Fruit fly (Drosophila melanogaster) whole organism, embryonic: Measurements from ENCODE around the gene Wdfy2.

Experiments
- B-H1 ChIP-seq: fragments of 200-800 bp; sonication (Bioruptor generic); IDR thresholded peaks from 3 replicates; pipeline ENCODE4 v1.3.6; 2022; ENCODE audit warnings: missing biosample characterization, missing genetic modification characterization
- B-H2 ChIP-seq: fragments of 200-800 bp; sonication (Bioruptor generic); optimal IDR thresholded peaks from 2 replicates; lab custom pipeline; 2018; ENCODE audit warnings: missing biosample characterization, mild to moderate bottlenecking, missing genetic modification characterization
- CG10209 ChIP-seq: fragments of 200-800 bp; sonication (Bioruptor generic); optimal IDR thresholded peaks from 3 replicates; lab custom pipeline; 2017; ENCODE audit warnings: missing biosample characterization, mild to moderate bottlenecking, missing genetic modification characterization, missing genetic modification reagents
- CG1024 ChIP-seq: fragments of 200-800 bp; sonication (Bioruptor generic); IDR thresholded peaks from 2 replicates; pipeline ENCODE4 v1.3.6; 2022; ENCODE audit warnings: missing biosample characterization, missing genetic modification characterization
- CG11085 ChIP-seq: fragments of 200-800 bp; sonication (Bioruptor generic); IDR thresholded peaks from 2 replicates; pipeline ENCODE4 v1.3.6; 2022; ENCODE audit warnings: missing biosample characterization, missing genetic modification characterization
- CG13894 ChIP-seq: fragments of 200-800 bp; sonication (Bioruptor generic); optimal IDR thresholded peaks from 3 replicates; lab custom pipeline; 2018; ENCODE audit warnings: missing biosample characterization, mild to moderate bottlenecking, missing genetic modification characterization, moderate library complexity
- CG15269 ChIP-seq: fragments of 200-800 bp; sonication (Bioruptor generic); optimal IDR thresholded peaks from 2 replicates; lab custom pipeline; 2018; ENCODE audit warnings: missing biosample characterization, mild to moderate bottlenecking, missing genetic modification characterization, moderate library complexity
- CG17361 ChIP-seq: fragments of 200-800 bp; sonication (Bioruptor generic); IDR thresholded peaks from 3 replicates; pipeline ENCODE4 v1.3.6; 2022; ENCODE audit warnings: missing biosample characterization, missing genetic modification characterization
- CG18262 ChIP-seq: fragments of 200-800 bp; optimal IDR thresholded peaks from 3 replicates; lab custom pipeline; 2019; ENCODE audit warnings: missing biosample characterization, mild to moderate bottlenecking, missing genetic modification characterization, moderate library complexity
- CG18599 ChIP-seq: fragments of 200-800 bp; sonication (Bioruptor generic); optimal IDR thresholded peaks from 3 replicates; lab custom pipeline; 2017; ENCODE audit warnings: missing biosample characterization, missing genetic modification characterization, mild to moderate bottlenecking, moderate library complexity, missing genetic modification reagents
- CG30403 ChIP-seq: fragments of 200-800 bp; sonication (Bioruptor generic); optimal IDR thresholded peaks from 3 replicates; lab custom pipeline; 2016; ENCODE audit warnings: missing biosample characterization, missing genetic modification characterization
- CG32532 ChIP-seq: fragments of 200-800 bp; sonication (Bioruptor generic); IDR thresholded peaks from 2 replicates; pipeline ENCODE4 v1.3.6; 2022; ENCODE audit warnings: missing biosample characterization, missing genetic modification characterization
- CG3407 ChIP-seq: fragments of 200-800 bp; sonication (Bioruptor generic); optimal IDR thresholded peaks from 2 replicates; lab custom pipeline; 2018; ENCODE audit warnings: missing biosample characterization, mild to moderate bottlenecking, missing genetic modification characterization
- CG4617 ChIP-seq: fragments of 200-800 bp; sonication (Bioruptor generic); optimal IDR thresholded peaks from 3 replicates; lab custom pipeline; 2016; ENCODE audit warnings: missing biosample characterization, missing genetic modification characterization, borderline replicate concordance
- CG5953 ChIP-seq: fragments of 200-800 bp; sonication (Bioruptor generic); IDR thresholded peaks from 2 replicates; pipeline ENCODE4 v1.3.6; 2022; ENCODE audit warnings: missing biosample characterization, missing genetic modification characterization
- CG7786 ChIP-seq: fragments of 200-800 bp; sonication (Bioruptor generic); optimal IDR thresholded peaks from 2 replicates; lab custom pipeline; 2016; ENCODE audit warnings: missing biosample characterization, missing genetic modification characterization
- CG9727 ChIP-seq: fragments of 200-800 bp; sonication (Bioruptor generic); optimal IDR thresholded peaks from 3 replicates; lab custom pipeline; 2017; ENCODE audit warnings: missing biosample characterization, mild to moderate bottlenecking, missing genetic modification characterization
- D ChIP-seq, 2 experiments: fragments of 200-800 bp in 1 of 2; fragments of >200 bp in 1 of 2; sonication (Bioruptor generic) in 1 of 2; optimal IDR thresholded peaks; 2 replicates in 1 of 2; 3 replicates in 1 of 2; lab custom pipeline; 2017; ENCODE audit warnings: mild to moderate bottlenecking in 1 of 2, missing biosample characterization in 1 of 2, missing genetic modification characterization in 1 of 2, missing genetic modification reagents in 1 of 2
- Dek ChIP-seq: fragments of 200-800 bp; sonication (Bioruptor generic); optimal IDR thresholded peaks from 3 replicates; lab custom pipeline; 2019; ENCODE audit warnings: missing biosample characterization, mild to moderate bottlenecking, missing genetic modification characterization, moderate library complexity
- Dll ChIP-seq: fragments of 200-800 bp; sonication (Bioruptor generic); IDR thresholded peaks from 4 replicates; pipeline ENCODE4 v1.3.6; 2022; ENCODE audit warnings: missing biosample characterization, missing genetic modification characterization; ENCODE audit not compliant: partially characterized antibody
- H15 ChIP-seq: fragments of 200-800 bp; sonication (Bioruptor generic); IDR thresholded peaks from 3 replicates; pipeline ENCODE4 v1.3.6; 2022; ENCODE audit warnings: missing biosample characterization, missing genetic modification characterization
- HLH3B ChIP-seq: fragments of 200-800 bp; sonication (Bioruptor generic); IDR thresholded peaks from 2 replicates; pipeline ENCODE4 v1.3.6; 2022; ENCODE audit warnings: missing biosample characterization, missing genetic modification characterization
- Hr3 ChIP-seq: fragments of 200-800 bp; sonication (Bioruptor generic); optimal IDR thresholded peaks from 3 replicates; lab custom pipeline; 2016; ENCODE audit warnings: missing biosample characterization, missing genetic modification characterization
- Lhr ChIP-seq: fragments of 200-800 bp; sonication (Bioruptor generic); optimal IDR thresholded peaks from 3 replicates; lab custom pipeline; 2017; ENCODE audit warnings: mild to moderate bottlenecking, missing biosample characterization, missing genetic modification reagents, missing genetic modification characterization
- MTF-1 ChIP-seq: fragments of 200-800 bp; sonication (Bioruptor generic); optimal IDR thresholded peaks from 2 replicates; lab custom pipeline; 2018; ENCODE audit warnings: missing biosample characterization, mild to moderate bottlenecking, missing genetic modification characterization, borderline replicate concordance
- Meics ChIP-seq: fragments of 200-800 bp; sonication (Bioruptor generic); optimal IDR thresholded peaks from 2 replicates; lab custom pipeline; 2017; ENCODE audit warnings: missing biosample characterization, mild to moderate bottlenecking, missing genetic modification characterization
- Poxn ChIP-seq: fragments of 200-800 bp; sonication (Bioruptor generic); IDR thresholded peaks from 2 replicates; pipeline ENCODE4 v1.3.6; 2022; ENCODE audit warnings: missing biosample characterization, missing genetic modification characterization
- Spps ChIP-seq: fragments of 200-800 bp; sonication (Bioruptor generic); optimal IDR thresholded peaks from 2 replicates; lab custom pipeline; 2018; ENCODE audit warnings: missing biosample characterization, mild to moderate bottlenecking, missing genetic modification characterization
- Taf1 ChIP-seq: fragments of 200-800 bp; sonication (Bioruptor generic); IDR thresholded peaks from 2 replicates; pipeline ENCODE4 v1.3.6; 2022; ENCODE audit warnings: missing biosample characterization, missing genetic modification characterization
- ab ChIP-seq: fragments of 200-800 bp; sonication (Bioruptor generic); optimal IDR thresholded peaks from 2 replicates; lab custom pipeline; 2016; ENCODE audit warnings: missing biosample characterization, missing genetic modification characterization
- bbx ChIP-seq: fragments of 200-800 bp; sonication (Bioruptor generic); IDR thresholded peaks from 2 replicates; pipeline ENCODE4 v1.3.6; 2022; ENCODE audit warnings: missing biosample characterization, missing genetic modification characterization; ENCODE audit not compliant: partially characterized antibody
- ci ChIP-seq: fragments of 200-800 bp; sonication (Bioruptor generic); IDR thresholded peaks from 3 replicates; pipeline ENCODE4 v1.3.6; 2022; ENCODE audit warnings: missing biosample characterization, missing genetic modification characterization
- dmrt11E ChIP-seq: fragments of 200-800 bp; sonication (Bioruptor generic); optimal IDR thresholded peaks from 3 replicates; lab custom pipeline; 2018; ENCODE audit warnings: missing biosample characterization, mild to moderate bottlenecking, missing genetic modification characterization, moderate library complexity
- fd96Cb ChIP-seq: fragments of 200-800 bp; sonication (Bioruptor generic); optimal IDR thresholded peaks from 2 replicates; lab custom pipeline; 2018; ENCODE audit warnings: missing biosample characterization, mild to moderate bottlenecking, missing genetic modification characterization, moderate library complexity
- fu2 ChIP-seq: fragments of 200-800 bp; sonication (Bioruptor generic); optimal IDR thresholded peaks from 2 replicates; lab custom pipeline; 2016; ENCODE audit warnings: missing biosample characterization, missing genetic modification characterization
- gce ChIP-seq: fragments of 200-800 bp; sonication (Bioruptor generic); IDR thresholded peaks from 3 replicates; pipeline ENCODE4 v1.3.6; 2022; ENCODE audit warnings: missing biosample characterization, missing genetic modification characterization
- her ChIP-seq: fragments of 200-800 bp; sonication (Bioruptor generic); optimal IDR thresholded peaks from 2 replicates; lab custom pipeline; 2016; ENCODE audit warnings: missing biosample characterization, missing genetic modification characterization
- ind ChIP-seq: fragments of 200-800 bp; sonication (Bioruptor generic); optimal IDR thresholded peaks from 3 replicates; lab custom pipeline; 2016; ENCODE audit warnings: missing biosample characterization, missing genetic modification characterization
- jumu ChIP-seq: fragments of 200-800 bp; sonication (Bioruptor generic); optimal IDR thresholded peaks from 3 replicates; lab custom pipeline; 2016; ENCODE audit warnings: missing biosample characterization, missing genetic modification characterization
- lab ChIP-seq: fragments of 200-800 bp; sonication (Bioruptor generic); optimal IDR thresholded peaks from 3 replicates; lab custom pipeline; 2017; ENCODE audit warnings: missing biosample characterization, missing genetic modification characterization, mild to moderate bottlenecking, moderate library complexity, missing genetic modification reagents
- lmd ChIP-seq: fragments of 200-800 bp; sonication (Bioruptor generic); IDR thresholded peaks from 2 replicates; pipeline ENCODE4 v1.3.6; 2022; ENCODE audit warnings: missing biosample characterization, missing genetic modification characterization
- mirr ChIP-seq: fragments of 200-800 bp; sonication (Bioruptor generic); optimal IDR thresholded peaks from 3 replicates; lab custom pipeline; 2018; ENCODE audit warnings: missing biosample characterization, mild to moderate bottlenecking, missing genetic modification characterization
- nerfin-2 ChIP-seq: fragments of 200-800 bp; sonication (Bioruptor generic); IDR thresholded peaks from 2 replicates; pipeline ENCODE4 v1.3.6; 2022; ENCODE audit warnings: missing biosample characterization, missing genetic modification characterization; ENCODE audit not compliant: partially characterized antibody
- nmo ChIP-seq: fragments of 200-800 bp; sonication (Bioruptor generic); optimal IDR thresholded peaks from 2 replicates; lab custom pipeline; 2018; ENCODE audit warnings: missing biosample characterization, mild to moderate bottlenecking, missing genetic modification characterization, moderate library complexity
- seq ChIP-seq: fragments of 200-800 bp; sonication (Bioruptor generic); IDR thresholded peaks from 2 replicates; pipeline ENCODE4 v1.3.6; 2022; ENCODE audit warnings: missing biosample characterization, missing genetic modification characterization
- toy ChIP-seq: fragments of 200-800 bp; sonication (Bioruptor generic); IDR thresholded peaks from 2 replicates; pipeline ENCODE4 v1.3.6; 2022; ENCODE audit warnings: missing biosample characterization, missing genetic modification characterization
- unpg ChIP-seq: fragments of 200-800 bp; sonication (Bioruptor generic); optimal IDR thresholded peaks from 3 replicates; lab custom pipeline; 2018; ENCODE audit warnings: missing biosample characterization, mild to moderate bottlenecking, missing genetic modification characterization, moderate library complexity

Wdfy2 gene

dm6 chr2L:10375464-10376236 is 47.4 kb upstream of the Wdfy2 start, which contains the start of the genes CG33303 and dpr19:
CG33303 (minus strand) TSS chr2L:10375757.
dpr19 (plus strand) TSS chr2L:10376168.
- TF ChIP-seq CG11085 (GFP tag; lab: Robert Waterston, UW) = no peak
- no peak for TF ChIP-seq mirr (GFP tag; lab: Kevin White, UChicago)
- TF ChIP-seq nerfin-2 (GFP tag; lab: Robert Waterston, UW) = no peak
- peak; percentile 87 for TF ChIP-seq CG15269 (tag; lab: Kevin White, UChicago)
- peak; percentile 67 for TF ChIP-seq Spps (tag; lab: Kevin White, UChicago)
- TF ChIP-seq HLH3B (GFP tag; lab: Robert Waterston, UW) = peak; percentile 38; the same call in 1 of the 2 replicates
- TF ChIP-seq jumu (GFP tag; lab: Kevin White, UChicago) = no peak
- peak; percentile 65 for TF ChIP-seq Hr3
- peak; percentile 55 for TF ChIP-seq Lhr (GFP tag; lab: Kevin White, UChicago)
- no peak for TF ChIP-seq H15 (GFP tag; lab: Robert Waterston, UW)
- TF ChIP-seq bbx (GFP tag; lab: Robert Waterston, UW) = 0 out of 2 replicates have a peak, but pooled peaks have one; percentile 19
- TF ChIP-seq CG17361 (GFP tag; lab: Robert Waterston, UW) = peak; percentile 86; the same call in 2 of the 3 replicates
- TF ChIP-seq dmrt11E = peak; percentile 79
- no peak for TF ChIP-seq D (optimal IDR thresholded peaks at IDR 0.05; lab: Kevin White, UChicago)
- peak; percentile 49 for TF ChIP-seq D (GFP tag; optimal IDR thresholded peaks at IDR 0.05; lab: Kevin White, UChicago)
- TF ChIP-seq Poxn (GFP tag; lab: Robert Waterston, UW) = no peak
- TF ChIP-seq CG18599 (GFP tag; lab: Kevin White, UChicago) = peak; percentile 62
- TF ChIP-seq Taf1 (GFP tag; lab: Robert Waterston, UW) = peak; percentile 20; the same call in 1 of the 2 replicates
- no peak for TF ChIP-seq ab
- peak; percentile 73; the same call in 2 of the 3 replicates for TF ChIP-seq ci (GFP tag; lab: Robert Waterston, UW)
- peak; percentile 83 for TF ChIP-seq Dek (tag; lab: Kevin White, UChicago)
- no peak for TF ChIP-seq fu2 (GFP tag; lab: Kevin White, UChicago)
- peak; percentile 86 for TF ChIP-seq unpg (GFP tag; lab: Kevin White, UChicago)
- TF ChIP-seq seq = 0 out of 2 replicates have a peak, but pooled peaks have one; percentile 7
- peak; percentile 63 for TF ChIP-seq CG3407 (GFP tag; lab: Kevin White, UChicago)
- TF ChIP-seq Meics (GFP tag; lab: Kevin White, UChicago) = peak; percentile 80
- peak; percentile 72 for TF ChIP-seq CG13894
- TF ChIP-seq toy (GFP tag; lab: Robert Waterston, UW) = no peak
- peak; percentile 83 for TF ChIP-seq CG9727 (GFP tag; lab: Kevin White, UChicago)
- TF ChIP-seq B-H1 (GFP tag; lab: Robert Waterston, UW) = peak; percentile 27; the same call in 1 of the 3 replicates
- TF ChIP-seq B-H2 = peak; percentile 68
- TF ChIP-seq CG10209 (GFP tag; lab: Kevin White, UChicago) = peak; percentile 66
- TF ChIP-seq CG7786 (GFP tag; lab: Kevin White, UChicago) = no peak
- 0 out of 2 replicates have a peak, but pooled peaks have one; percentile 35 for TF ChIP-seq CG1024
- peak; percentile 52; the same call in 1 of the 2 replicates for TF ChIP-seq lmd (GFP tag; lab: Robert Waterston, UW)
- no peak for TF ChIP-seq MTF-1
- peak; percentile 88 for TF ChIP-seq nmo
- TF ChIP-seq CG4617 (GFP tag; lab: Kevin White, UChicago) = peak; percentile 75
- peak; percentile 43 for TF ChIP-seq ind (GFP tag; lab: Kevin White, UChicago)
- peak; percentile 66 for TF ChIP-seq fd96Cb (tag; lab: Kevin White, UChicago)
- TF ChIP-seq her (GFP tag; lab: Kevin White, UChicago) = no peak
- peak; percentile 89 for TF ChIP-seq CG18262 (tag; lab: Kevin White, UChicago)
- TF ChIP-seq gce (GFP tag; lab: Robert Waterston, UW) = peak; percentile 76
- TF ChIP-seq Dll (GFP tag; lab: Robert Waterston, UW) = peak; percentile 38; the same call in 1 of the 4 replicates
- no peak for TF ChIP-seq CG5953 (GFP tag; lab: Robert Waterston, UW)
- peak; percentile 64 for TF ChIP-seq CG30403 (GFP tag; lab: Kevin White, UChicago)
- peak; percentile 82 for TF ChIP-seq CG32532 (GFP tag; lab: Robert Waterston, UW)
- TF ChIP-seq lab (GFP tag; lab: Kevin White, UChicago) = peak; percentile 81
